Worm (Caenorhabditis elegans) whole organism, late embryonic: ENCODE results near the gene unc-119.

Source experiments
- C08G9.2 ChIP-seq: sonication (generic microtip); optimal IDR thresholded peaks from 2 replicates; lab custom pipeline; 2016; ENCODE audit warnings: mild to moderate bottlenecking, missing genetic modification characterization, moderate library complexity, missing compliant biosample characterization
- C38D4.7 ChIP-seq: fragments of 200-800 bp; sonication (Bioruptor generic); optimal IDR thresholded peaks from 2 replicates; lab custom pipeline; 2018; ENCODE audit warnings: mild to moderate bottlenecking, missing genetic modification characterization, moderate library complexity, missing compliant biosample characterization
- K09A11.1 ChIP-seq: sonication (generic microtip); optimal IDR thresholded peaks from 2 replicates; lab custom pipeline; 2017; ENCODE audit warnings: antibody characterized with exemption, mild to moderate bottlenecking, missing genetic modification characterization, missing compliant biosample characterization; ENCODE audit not compliant: insufficient read depth
- T23F11.4 ChIP-seq: fragments of 200-800 bp; sonication (Bioruptor generic); optimal IDR thresholded peaks from 2 replicates; lab custom pipeline; 2018; ENCODE audit warnings: mild to moderate bottlenecking, missing genetic modification characterization, missing compliant biosample characterization
- Y22D7AL.16 ChIP-seq: sonication (generic microtip); optimal IDR thresholded peaks from 2 replicates; lab custom pipeline; 2016; ENCODE audit warnings: missing genetic modification characterization, missing compliant biosample characterization
- ahr-1 ChIP-seq: sonication (generic microtip); optimal IDR thresholded peaks from 2 replicates; lab custom pipeline; 2016; ENCODE audit warnings: missing genetic modification characterization, missing compliant biosample characterization
- ama-1 ChIP-seq: fragments of 150-350 bp; optimal IDR thresholded peaks from 2 replicates; lab custom pipeline; 2014
- ceh-14 ChIP-seq: sonication (generic microtip); optimal IDR thresholded peaks from 2 replicates; lab custom pipeline; 2016; ENCODE audit warnings: missing genotype, missing genetic modification characterization, missing compliant biosample characterization
- ceh-18 ChIP-seq: sonication (generic microtip); optimal IDR thresholded peaks from 2 replicates; lab custom pipeline; 2016; ENCODE audit warnings: missing genetic modification characterization, missing compliant biosample characterization
- ceh-19 ChIP-seq: fragments of 200-800 bp; sonication (Bioruptor generic); optimal IDR thresholded peaks from 2 replicates; lab custom pipeline; 2018; ENCODE audit warnings: mild to moderate bottlenecking, missing genetic modification characterization, missing compliant biosample characterization
- ceh-2 ChIP-seq: sonication (generic microtip); optimal IDR thresholded peaks from 2 replicates; lab custom pipeline; 2016; ENCODE audit warnings: missing genotype, missing genetic modification characterization, missing compliant biosample characterization
- ceh-22 ChIP-seq: sonication (generic microtip); optimal IDR thresholded peaks from 2 replicates; lab custom pipeline; 2017; ENCODE audit warnings: missing biosample characterization, missing genetic modification characterization
- ceh-24 ChIP-seq: sonication (generic microtip); optimal IDR thresholded peaks from 2 replicates; lab custom pipeline; 2016; ENCODE audit warnings: mild to moderate bottlenecking, missing genetic modification characterization, missing compliant biosample characterization
- ceh-30 ChIP-seq: fragments of 150-350 bp; optimal IDR thresholded peaks from 2 replicates; lab custom pipeline; 2014; ENCODE audit warnings: missing biosample characterization, missing genetic modification characterization
- ceh-31 ChIP-seq: sonication (generic microtip); optimal IDR thresholded peaks from 2 replicates; lab custom pipeline; 2016; ENCODE audit warnings: missing genetic modification characterization, missing compliant biosample characterization
- ceh-34 ChIP-seq: sonication (generic microtip); optimal IDR thresholded peaks from 2 replicates; lab custom pipeline; 2016; ENCODE audit warnings: mild to moderate bottlenecking, missing genetic modification characterization, missing compliant biosample characterization
- ceh-6 ChIP-seq: fragments of 200-800 bp; sonication (Bioruptor generic); optimal IDR thresholded peaks from 2 replicates; lab custom pipeline; 2018; ENCODE audit warnings: mild to moderate bottlenecking, missing genetic modification characterization, missing compliant biosample characterization
- dmd-4 ChIP-seq: sonication (generic microtip); optimal IDR thresholded peaks from 2 replicates; lab custom pipeline; 2016; ENCODE audit warnings: borderline replicate concordance, missing genetic modification characterization, missing compliant biosample characterization
- dve-1 ChIP-seq: sonication (generic microtip); optimal IDR thresholded peaks from 2 replicates; lab custom pipeline; 2017; ENCODE audit warnings: antibody characterized with exemption, mild to moderate bottlenecking, missing genetic modification characterization, missing compliant biosample characterization
- elt-2 ChIP-seq: sonication (generic microtip); optimal IDR thresholded peaks from 2 replicates; lab custom pipeline; 2016; ENCODE audit warnings: missing genetic modification reagents, missing genetic modification characterization, missing compliant biosample characterization
- fax-1 ChIP-seq: sonication (generic microtip); optimal IDR thresholded peaks from 2 replicates; lab custom pipeline; 2016; ENCODE audit warnings: missing genotype, missing genetic modification characterization, missing compliant biosample characterization
- fkh-10 ChIP-seq: fragments of 150-350 bp; optimal IDR thresholded peaks from 2 replicates; lab custom pipeline; 2014; ENCODE audit warnings: missing biosample characterization, missing genetic modification reagents, missing genetic modification characterization
- fkh-6 ChIP-seq: sonication (generic microtip); optimal IDR thresholded peaks from 2 replicates; lab custom pipeline; 2016; ENCODE audit warnings: missing genetic modification characterization, missing compliant biosample characterization
- gmeb-2 ChIP-seq: sonication (generic microtip); optimal IDR thresholded peaks from 2 replicates; lab custom pipeline; 2016; ENCODE audit warnings: missing genetic modification characterization, inconsistent platforms, missing compliant biosample characterization
- hlh-13 ChIP-seq: fragments of 200-800 bp; sonication (Bioruptor generic); optimal IDR thresholded peaks from 2 replicates; lab custom pipeline; 2018; ENCODE audit warnings: mild to moderate bottlenecking, missing genetic modification characterization, missing compliant biosample characterization
- lin-11 ChIP-seq: fragments of 200-800 bp; sonication (Bioruptor generic); optimal IDR thresholded peaks from 2 replicates; lab custom pipeline; 2018; ENCODE audit warnings: mild to moderate bottlenecking, missing genetic modification characterization, missing compliant biosample characterization
- mec-3 ChIP-seq: sonication (generic microtip); optimal IDR thresholded peaks from 2 replicates; lab custom pipeline; 2016; ENCODE audit warnings: borderline replicate concordance, missing genetic modification characterization, missing compliant biosample characterization
- nfya-1 ChIP-seq: sonication (generic microtip); optimal IDR thresholded peaks from 2 replicates; lab custom pipeline; 2017; ENCODE audit warnings: missing genetic modification characterization, mild to moderate bottlenecking, missing compliant biosample characterization, antibody characterized with exemption, moderate library complexity
- nhr-11 ChIP-seq: fragments of 150-350 bp; optimal IDR thresholded peaks from 2 replicates; lab custom pipeline; 2014; ENCODE audit warnings: missing biosample characterization, missing genetic modification characterization
- npax-4 ChIP-seq: sonication (generic microtip); optimal IDR thresholded peaks from 2 replicates; lab custom pipeline; 2016; ENCODE audit warnings: missing genetic modification characterization, missing compliant biosample characterization
- odd-2 ChIP-seq: sonication (generic microtip); optimal IDR thresholded peaks from 2 replicates; lab custom pipeline; 2017; ENCODE audit warnings: antibody characterized with exemption, mild to moderate bottlenecking, missing genetic modification characterization, missing compliant biosample characterization
- pat-9 ChIP-seq: fragments of 200-800 bp; sonication (Bioruptor generic); optimal IDR thresholded peaks from 2 replicates; lab custom pipeline; 2018; ENCODE audit warnings: mild to moderate bottlenecking, missing genetic modification characterization, moderate library complexity, missing compliant biosample characterization
- pax-1 ChIP-seq: fragments of 150-350 bp; optimal IDR thresholded peaks from 2 replicates; lab custom pipeline; 2014; ENCODE audit warnings: missing biosample characterization, missing genetic modification characterization
- pha-2 ChIP-seq: sonication (generic microtip); optimal IDR thresholded peaks from 2 replicates; lab custom pipeline; 2017; ENCODE audit warnings: mild to moderate bottlenecking, missing genetic modification characterization, missing compliant biosample characterization
- ref-2 ChIP-seq: sonication (generic microtip); optimal IDR thresholded peaks from 2 replicates; lab custom pipeline; 2016; ENCODE audit warnings: missing genetic modification characterization, missing compliant biosample characterization
- rnt-1 ChIP-seq: sonication (generic microtip); optimal IDR thresholded peaks from 2 replicates; lab custom pipeline; 2016; ENCODE audit warnings: missing genetic modification characterization, missing compliant biosample characterization
- sdc-2 ChIP-seq: sonication (generic microtip); optimal IDR thresholded peaks from 2 replicates; lab custom pipeline; 2016; ENCODE audit warnings: missing genotype, missing genetic modification characterization, missing compliant biosample characterization
- sox-2 ChIP-seq: fragments of 200-800 bp; sonication (Bioruptor generic); IDR thresholded peaks from 2 replicates; pipeline ENCODE4 v1.3.6; 2022; ENCODE audit warnings: missing genetic modification reagents, missing genetic modification characterization, missing compliant biosample characterization
- sox-4 ChIP-seq: sonication (generic microtip); optimal IDR thresholded peaks from 2 replicates; lab custom pipeline; 2017; ENCODE audit warnings: mild to moderate bottlenecking, missing genetic modification characterization, inconsistent platforms, missing compliant biosample characterization
- syd-9 ChIP-seq: sonication (generic microtip); optimal IDR thresholded peaks from 2 replicates; lab custom pipeline; 2016; ENCODE audit warnings: mild to moderate bottlenecking, missing genetic modification characterization, moderate library complexity, missing compliant biosample characterization
- tbx-2 ChIP-seq: sonication (generic microtip); optimal IDR thresholded peaks from 2 replicates; lab custom pipeline; 2016; ENCODE audit warnings: missing genetic modification characterization, missing compliant biosample characterization
- tbx-7 ChIP-seq: sonication (generic microtip); optimal IDR thresholded peaks from 2 replicates; lab custom pipeline; 2016; ENCODE audit warnings: missing genotype, missing genetic modification characterization, missing compliant biosample characterization
- unc-3 ChIP-seq, 2 experiments: fragments of 200-800 bp in 1 of 2; sonication (Bioruptor generic) in 1 of 2; sonication (generic microtip) in 1 of 2; conservative IDR thresholded peaks in 1 of 2; optimal IDR thresholded peaks in 1 of 2; 2 replicates each; pipeline versions ENCODE4 v1.3.6 to Lab custom; 2016 to 2022; ENCODE audit warnings: missing compliant biosample characterization in 2 of 2, missing genetic modification characterization in 2 of 2, missing genetic modification reagents in 1 of 2
- unc-42 ChIP-seq: sonication (generic microtip); optimal IDR thresholded peaks from 2 replicates; lab custom pipeline; 2016; ENCODE audit warnings: missing genotype, missing genetic modification characterization, missing compliant biosample characterization
- unc-55 ChIP-seq: sonication (generic microtip); optimal IDR thresholded peaks from 2 replicates; lab custom pipeline; 2017; ENCODE audit warnings: missing biosample characterization, missing genetic modification reagents, missing genetic modification characterization
- unc-86 ChIP-seq: sonication (generic microtip); optimal IDR thresholded peaks from 2 replicates; lab custom pipeline; 2016; ENCODE audit warnings: missing genetic modification characterization, missing compliant biosample characterization
- ztf-16 ChIP-seq: sonication (generic microtip); optimal IDR thresholded peaks from 2 replicates; lab custom pipeline; 2017; ENCODE audit warnings: missing genetic modification characterization, missing compliant biosample characterization

The unc-119 gene

ce11 chrIII:10902341-10902740 lies at the start of gene unc-119:
Gene unc-119 (plus strand): TSS chrIII:10902641.
- TF ChIP-seq Y22D7AL.16 (tag; lab: Kevin White, UChicago) (no peak), ahr-1 (no peak), sdc-2 (no peak), pha-2 (tag; lab: Kevin White, UChicago) (no peak), pax-1 (tag; lab: Kevin White, UChicago) (no peak), unc-55 (GFP tag; lab: Kevin White, UChicago) (no peak), ceh-31 (tag; lab: Kevin White, UChicago) (no peak), unc-42 (no peak), fkh-10 (no peak), dve-1 (no peak), elt-2 (tag; lab: Kevin White, UChicago) (no peak), ceh-14 (tag; lab: Kevin White, UChicago) (no peak), ceh-19 (GFP tag; lab: Kevin White, UChicago) (no peak)

- TF ChIP-seq fkh-10 (no peak), ref-2 (tag; lab: Kevin White, UChicago) (peak; percentile 11), ztf-16 (tag; lab: Kevin White, UChicago) (no peak), elt-2 (tag; lab: Kevin White, UChicago) (no peak), ceh-6 (no peak), unc-3 (GFP tag; conservative IDR thresholded peaks at IDR 0.05; lab: Robert Waterston, UW) (no peak), unc-3 (tag; optimal IDR thresholded peaks at IDR 0.05; lab: Kevin White, UChicago) (no peak), ceh-30 (tag; lab: Kevin White, UChicago) (no peak), gmeb-2 (no peak), dmd-4 (tag; lab: Kevin White, UChicago) (no peak), K09A11.1 (tag; lab: Kevin White, UChicago) (no peak), sdc-2 (no peak), ceh-22 (tag; lab: Kevin White, UChicago) (no peak), nhr-11 (tag; lab: Kevin White, UChicago) (no peak), ceh-2 (tag; lab: Kevin White, UChicago) (no peak), ceh-34 (tag; lab: Kevin White, UChicago) (peak; percentile 28), ceh-19 (GFP tag; lab: Kevin White, UChicago) (peak; percentile 37), sox-4 (tag; lab: Kevin White, UChicago) (no peak), ceh-18 (tag; lab: Kevin White, UChicago) (peak; percentile 38), pha-2 (tag; lab: Kevin White, UChicago) (no peak), ahr-1 (no peak), T23F11.4 (GFP tag; lab: Kevin White, UChicago) (no peak), mec-3 (tag; lab: Kevin White, UChicago) (peak; percentile 12), syd-9 (no peak), C08G9.2 (tag; lab: Kevin White, UChicago) (peak; percentile 2), unc-55 (GFP tag; lab: Kevin White, UChicago) (peak; percentile 6), rnt-1 (no peak), lin-11 (tag; lab: Kevin White, UChicago) (no peak), pat-9 (tag; lab: Kevin White, UChicago) (no peak), fax-1 (tag; lab: Kevin White, UChicago) (no peak), fkh-6 (tag; lab: Kevin White, UChicago) (no peak), tbx-2 (tag; lab: Kevin White, UChicago) (peak; percentile 29), nfya-1 (tag; lab: Kevin White, UChicago) (peak; percentile 37), unc-86 (tag; lab: Kevin White, UChicago) (no peak), C38D4.7 (GFP tag; lab: Kevin White, UChicago) (no peak), hlh-13 (no peak), ceh-24 (tag; lab: Kevin White, UChicago) (no peak), ceh-31 (tag; lab: Kevin White, UChicago) (peak; percentile 61), sox-2 (GFP tag; lab: Robert Waterston, UW) (no peak), tbx-7 (tag; lab: Kevin White, UChicago) (no peak), odd-2 (tag; lab: Kevin White, UChicago) (no peak), unc-42 (peak; percentile 43), ceh-14 (tag; lab: Kevin White, UChicago) (peak; percentile 5), npax-4 (no peak), dve-1 (no peak), ama-1 (lab: Kevin White, UChicago) (no peak)
These were observed 47.0 kb upstream of the unc-119 start, which contains the start of gene Y39A1C.1 for ce11 chrIII:10855398-10855880. Gene Y39A1C.1 (plus strand): TSS chrIII:10855448.
